Worm (Caenorhabditis elegans) whole organism, L1 larva: Measurements from ENCODE around the gene swd-2.1.
A peak's percentile ranks its signal among the peaks of the same experiment; 100 is the strongest.

Experiments used
- C04F5.9 ChIP-seq: sonication (generic microtip); optimal IDR thresholded peaks from 2 replicates; lab custom pipeline; 2016; ENCODE audit warnings: missing genetic modification characterization, missing compliant biosample characterization
- F16B12.6 ChIP-seq: fragments of 150-350 bp; optimal IDR thresholded peaks from 2 replicates; lab custom pipeline; 2014; ENCODE audit warnings: missing biosample characterization, missing genetic modification characterization
- Y116A8C.19 ChIP-seq: sonication (generic microtip); optimal IDR thresholded peaks from 2 replicates; lab custom pipeline; 2016; ENCODE audit warnings: missing compliant biosample characterization, missing genetic modification characterization, borderline replicate concordance
- aha-1 ChIP-seq: fragments of 150-350 bp; optimal IDR thresholded peaks from 2 replicates; lab custom pipeline; 2014; ENCODE audit warnings: missing biosample characterization, missing genetic modification characterization
- aly-2 ChIP-seq: fragments of 150-350 bp; optimal IDR thresholded peaks from 2 replicates; lab custom pipeline; 2014; ENCODE audit warnings: missing biosample characterization, missing genetic modification characterization
- blmp-1 ChIP-seq: fragments of 150-350 bp; optimal IDR thresholded peaks from 2 replicates; lab custom pipeline; 2014; ENCODE audit warnings: missing biosample characterization, missing genetic modification characterization
- ceh-63 ChIP-seq: fragments of 200-800 bp; sonication (Bioruptor generic); optimal IDR thresholded peaks from 2 replicates; lab custom pipeline; 2018; ENCODE audit warnings: mild to moderate bottlenecking, missing genetic modification characterization, missing compliant biosample characterization
- ceh-82 ChIP-seq, 3 experiments: fragments of 150-350 bp in 1 of 3; sonication (generic microtip) in 2 of 3; optimal IDR thresholded peaks; 2 replicates each; lab custom pipeline; 2014 to 2017; ENCODE audit warnings: missing biosample characterization in 3 of 3, missing genetic modification characterization in 3 of 3
- ces-1 ChIP-seq: fragments of 150-350 bp; optimal IDR thresholded peaks from 2 replicates; lab custom pipeline; 2014; ENCODE audit warnings: missing biosample characterization, missing genetic modification reagents, missing genetic modification characterization
- efl-1 ChIP-seq, 4 experiments: fragments of 150-350 bp; optimal IDR thresholded peaks in 3 of 4; peaks in 1 of 4; 1 replicate in 1 of 4; 2 replicates in 3 of 4; lab custom pipeline; 2014; ENCODE audit warnings: missing biosample characterization in 2 of 4, missing genetic modification characterization in 2 of 4, missing genetic modification reagents in 2 of 4
- efl-3 ChIP-seq: fragments of 200-800 bp; sonication (Bioruptor generic); optimal IDR thresholded peaks from 2 replicates; lab custom pipeline; 2018; ENCODE audit warnings: mild to moderate bottlenecking, missing genetic modification characterization, missing compliant biosample characterization
- egl-13 ChIP-seq: sonication (generic microtip); optimal IDR thresholded peaks from 2 replicates; lab custom pipeline; 2016; ENCODE audit warnings: missing genotype, missing genetic modification reagents, missing genetic modification characterization, missing compliant biosample characterization
- elt-2 ChIP-seq: sonication (generic microtip); optimal IDR thresholded peaks from 2 replicates; lab custom pipeline; 2016; ENCODE audit warnings: missing genetic modification characterization, mild to moderate bottlenecking, inconsistent platforms, missing compliant biosample characterization, missing genetic modification reagents
- elt-3 ChIP-seq, 6 experiments: fragments of 150-350 bp in 1 of 6; sonication (generic microtip); optimal IDR thresholded peaks; 2 replicates each; lab custom pipeline; 2017 to 2018; ENCODE audit warnings: missing biosample characterization in 6 of 6, missing genetic modification characterization in 6 of 6, inconsistent platforms in 1 of 6
- fkh-10 ChIP-seq: sonication (generic microtip); optimal IDR thresholded peaks from 2 replicates; lab custom pipeline; 2017; ENCODE audit warnings: missing biosample characterization, missing genetic modification reagents, missing genetic modification characterization
- fkh-8 ChIP-seq: sonication (generic microtip); optimal IDR thresholded peaks from 2 replicates; lab custom pipeline; 2016; ENCODE audit warnings: mild to moderate bottlenecking, missing genetic modification characterization, missing compliant biosample characterization
- grh-1 ChIP-seq: fragments of 200-800 bp; sonication (Bioruptor generic); IDR thresholded peaks from 2 replicates; pipeline ENCODE4 v1.3.6; 2022; ENCODE audit warnings: missing genetic modification reagents, missing genetic modification characterization, missing compliant biosample characterization
- hlh-4 ChIP-seq: sonication (generic microtip); optimal IDR thresholded peaks from 2 replicates; lab custom pipeline; 2016; ENCODE audit warnings: mild to moderate bottlenecking, missing genetic modification characterization, missing compliant biosample characterization
- hpl-2 ChIP-seq: fragments of 150-350 bp; optimal IDR thresholded peaks from 2 replicates; lab custom pipeline; 2014; ENCODE audit warnings: missing biosample characterization, missing genetic modification reagents, missing genetic modification characterization
- jun-1 ChIP-seq: fragments of 150-350 bp; optimal IDR thresholded peaks from 2 replicates; lab custom pipeline; 2014; ENCODE audit warnings: missing biosample characterization, missing genetic modification reagents, missing genetic modification characterization
- lin-15B ChIP-seq: fragments of 150-350 bp; sonication (generic microtip); optimal IDR thresholded peaks from 3 replicates; lab custom pipeline; 2014; ENCODE audit warnings: missing biosample characterization, missing genetic modification characterization
- lin-35 ChIP-seq, 2 experiments: fragments of 150-350 bp; optimal IDR thresholded peaks; 2 replicates each; lab custom pipeline; 2014; ENCODE audit warnings: missing biosample characterization in 2 of 2, missing genetic modification characterization in 2 of 2, missing genetic modification reagents in 2 of 2
- lir-3 ChIP-seq: sonication (generic microtip); optimal IDR thresholded peaks from 2 replicates; lab custom pipeline; 2016; ENCODE audit warnings: mild to moderate bottlenecking, missing genetic modification characterization, moderate library complexity, missing compliant biosample characterization; ENCODE audit not compliant: poor library complexity
- lsy-2 ChIP-seq, 2 experiments: fragments of 150-350 bp; optimal IDR thresholded peaks; 2 replicates each; lab custom pipeline; 2014; ENCODE audit warnings: missing biosample characterization in 2 of 2, missing genetic modification characterization in 2 of 2
- mab-9 ChIP-seq: fragments of 200-800 bp; sonication (Bioruptor generic); IDR thresholded peaks from 2 replicates; pipeline ENCODE4 v1.3.6; 2022; ENCODE audit warnings: missing genetic modification reagents, missing genetic modification characterization, missing compliant biosample characterization
- mdl-1 ChIP-seq, 2 experiments: fragments of 150-350 bp; optimal IDR thresholded peaks; 2 replicates each; lab custom pipeline; 2014 to 2017; ENCODE audit warnings: missing biosample characterization in 2 of 2, missing genetic modification characterization in 2 of 2, inconsistent platforms in 1 of 2
- nhr-12 ChIP-seq: sonication (generic microtip); optimal IDR thresholded peaks from 2 replicates; lab custom pipeline; 2017; ENCODE audit warnings: missing biosample characterization, missing genetic modification characterization
- nhr-19 ChIP-seq: fragments of 200-800 bp; sonication (Bioruptor generic); conservative IDR thresholded peaks from 2 replicates; pipeline ENCODE4 v1.3.6; 2022; ENCODE audit warnings: missing genetic modification characterization, missing compliant biosample characterization
- nhr-20 ChIP-seq: sonication (generic microtip); optimal IDR thresholded peaks from 2 replicates; lab custom pipeline; 2016; ENCODE audit warnings: mild to moderate bottlenecking, missing genetic modification characterization, missing compliant biosample characterization
- nhr-28 ChIP-seq: fragments of 150-350 bp; optimal IDR thresholded peaks from 2 replicates; lab custom pipeline; 2014; ENCODE audit warnings: missing biosample characterization, missing genetic modification characterization
- nhr-76 ChIP-seq: sonication (generic microtip); optimal IDR thresholded peaks from 2 replicates; lab custom pipeline; 2017; ENCODE audit warnings: missing biosample characterization, missing genetic modification characterization
- nhr-84 ChIP-seq: sonication (generic microtip); optimal IDR thresholded peaks from 2 replicates; lab custom pipeline; 2017; ENCODE audit warnings: missing biosample characterization, missing genetic modification characterization
- nhr-90 ChIP-seq: sonication (generic microtip); optimal IDR thresholded peaks from 2 replicates; lab custom pipeline; 2016; ENCODE audit warnings: mild to moderate bottlenecking, missing genetic modification characterization, missing compliant biosample characterization; ENCODE audit not compliant: poor library complexity
- pax-3 ChIP-seq: fragments of 200-800 bp; sonication (Bioruptor generic); optimal IDR thresholded peaks from 2 replicates; lab custom pipeline; 2018; ENCODE audit warnings: mild to moderate bottlenecking, missing genetic modification characterization, moderate library complexity, missing compliant biosample characterization
- pqm-1 ChIP-seq: sonication (generic microtip); optimal IDR thresholded peaks from 3 replicates; lab custom pipeline; 2017; ENCODE audit warnings: missing biosample characterization, missing genetic modification characterization
- rnt-1 ChIP-seq: sonication (generic microtip); optimal IDR thresholded peaks from 2 replicates; lab custom pipeline; 2016; ENCODE audit warnings: mild to moderate bottlenecking, missing genetic modification characterization, moderate library complexity, missing compliant biosample characterization
- sptf-1 ChIP-seq: fragments of 150-350 bp; optimal IDR thresholded peaks from 2 replicates; lab custom pipeline; 2014; ENCODE audit warnings: missing biosample characterization, missing genetic modification characterization
- swsn-7 ChIP-seq: sonication (generic microtip); optimal IDR thresholded peaks from 2 replicates; lab custom pipeline; 2016; ENCODE audit warnings: missing genetic modification characterization, missing compliant biosample characterization
- tbx-2 ChIP-seq: sonication (generic microtip); optimal IDR thresholded peaks from 2 replicates; lab custom pipeline; 2016; ENCODE audit warnings: missing genetic modification characterization, missing compliant biosample characterization
- tlp-1 ChIP-seq: fragments of 150-350 bp; optimal IDR thresholded peaks from 2 replicates; lab custom pipeline; 2014; ENCODE audit warnings: missing biosample characterization, missing genetic modification characterization
- unc-30 ChIP-seq: sonication (generic microtip); optimal IDR thresholded peaks from 2 replicates; lab custom pipeline; 2017; ENCODE audit warnings: missing biosample characterization, missing genetic modification characterization
- unc-86 ChIP-seq: sonication (generic microtip); optimal IDR thresholded peaks from 2 replicates; lab custom pipeline; 2016; ENCODE audit warnings: missing genetic modification characterization, missing compliant biosample characterization
- unc-98 ChIP-seq: fragments of 200-800 bp; sonication (Bioruptor generic); IDR thresholded peaks from 2 replicates; pipeline ENCODE4 v1.3.6; 2022; ENCODE audit warnings: missing genetic modification characterization, missing compliant biosample characterization
- vab-15 ChIP-seq: sonication (generic microtip); optimal IDR thresholded peaks from 2 replicates; lab custom pipeline; 2017; ENCODE audit warnings: missing genotype, mild to moderate bottlenecking, missing genetic modification characterization, missing compliant biosample characterization
- xbp-1 ChIP-seq: sonication (generic microtip); optimal IDR thresholded peaks from 2 replicates; lab custom pipeline; 2016; ENCODE audit warnings: missing genetic modification characterization, missing compliant biosample characterization
- zip-4 ChIP-seq: fragments of 200-800 bp; sonication (Bioruptor generic); optimal IDR thresholded peaks from 2 replicates; lab custom pipeline; 2018; ENCODE audit warnings: mild to moderate bottlenecking, missing genetic modification characterization, moderate library complexity, missing compliant biosample characterization
- ztf-11 ChIP-seq, 2 experiments: sonication (generic microtip); optimal IDR thresholded peaks; 2 replicates each; lab custom pipeline; 2016 to 2017; ENCODE audit warnings: missing genetic modification characterization in 2 of 2, missing biosample characterization in 1 of 2, missing compliant biosample characterization in 1 of 2

The swd-2.1 gene

ce11 chrIV:7816402-7817102, 40.7 kb downstream of the swd-2.1 start (continued):
- TF ChIP-seq nhr-20 (tag; lab: Kevin White, UChicago) (peak; percentile 41), tbx-2 (tag; lab: Kevin White, UChicago) (peak; percentile 51), hlh-4 (tag; lab: Kevin White, UChicago) (no peak), swsn-7 (tag; lab: Kevin White, UChicago) (peak; percentile 53), rnt-1 (tag; lab: Kevin White, UChicago) (peak; percentile 86), aly-2 (no peak), nhr-28 (tag; lab: Kevin White, UChicago) (no peak), lir-3 (tag; lab: Kevin White, UChicago) (peak; percentile 73), hpl-2 (no peak), nhr-76 (tag; lab: Kevin White, UChicago) (no peak), blmp-1 (tag; lab: Kevin White, UChicago) (peak; percentile 28), C04F5.9 (tag; lab: Kevin White, UChicago) (peak; percentile 40), egl-13 (tag; lab: Kevin White, UChicago) (peak; percentile 35), ceh-63 (GFP tag; lab: Kevin White, UChicago) (no peak), aha-1 (tag; lab: Kevin White, UChicago) (no peak), nhr-84 (tag; lab: Kevin White, UChicago) (no peak), pax-3 (tag; lab: Kevin White, UChicago) (peak; percentile 53), nhr-19 (GFP tag; lab: Robert Waterston, UW) (peak; percentile 44), efl-1 (optimal IDR thresholded peaks at IDR 0.05; lab: Kevin White, UChicago) (peak; percentile 53 to 89), efl-1 (GFP tag; optimal IDR thresholded peaks at IDR 0.05 in 1 of 2; lab: Kevin White, UChicago) (peak; percentile 87 to 99), lsy-2 (tag; optimal IDR thresholded peaks at IDR 0.05; lab: Kevin White, UChicago) (peak; percentile 10 to 53), xbp-1 (tag; lab: Kevin White, UChicago) (peak; percentile 49), sptf-1 (no peak), unc-30 (no peak), mdl-1 (tag; optimal IDR thresholded peaks at IDR 0.05; lab: Kevin White, UChicago) (no peak)

DNA sequence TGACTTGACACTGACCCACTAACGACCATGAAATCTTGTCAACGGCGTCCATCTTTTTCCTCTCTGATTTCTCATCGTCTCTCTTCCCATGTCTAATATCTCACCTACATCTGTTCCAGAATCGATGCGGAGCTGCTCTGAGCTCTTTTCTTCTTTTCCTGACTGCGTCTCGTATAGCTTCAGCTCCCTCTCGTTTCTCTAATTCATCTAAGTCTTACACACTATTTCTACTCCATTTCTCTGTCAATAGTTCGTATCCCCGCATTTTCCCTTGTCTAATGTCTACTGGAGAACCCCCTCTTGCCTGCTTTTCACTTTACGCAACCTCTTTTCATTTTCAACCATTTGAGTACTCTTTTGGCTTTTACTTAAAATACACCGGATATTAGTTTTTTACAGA, 42.0 kb downstream of the swd-2.1 start, which contains the start of gene ric-3:
Gene ric-3, plus strand, starts transcription at position 400 of the 400 bp plus-strand sequence.
- TF ChIP-seq grh-1, result no peak
- TF ChIP-seq jun-1 (tag; lab: Kevin White, UChicago), result peak; percentile 54
- TF ChIP-seq F16B12.6, result no peak
- TF ChIP-seq lin-15B (tag; lab: Kevin White, UChicago), result no peak
- peak; percentile 57 to 76 for TF ChIP-seq lsy-2 (tag; optimal IDR thresholded peaks at IDR 0.05; lab: Kevin White, UChicago)
- TF ChIP-seq nhr-90 (tag; lab: Kevin White, UChicago), result no peak
- no peak for TF ChIP-seq nhr-12
- no peak for TF ChIP-seq zip-4
- peak; percentile 31 for TF ChIP-seq lir-3 (tag; lab: Kevin White, UChicago)
- TF ChIP-seq ztf-11 (tag; optimal IDR thresholded peaks at IDR 0.05; lab: Kevin White, UChicago), result no peak
- TF ChIP-seq C04F5.9 (tag; lab: Kevin White, UChicago), result no peak
- no peak for TF ChIP-seq nhr-76 (tag; lab: Kevin White, UChicago)
- TF ChIP-seq egl-13 (tag; lab: Kevin White, UChicago), result peak; percentile 71
- no peak for TF ChIP-seq ces-1 (GFP tag; lab: Kevin White, UChicago)
- TF ChIP-seq hpl-2, result no peak
- TF ChIP-seq vab-15 (tag; lab: Kevin White, UChicago), result no peak
- TF ChIP-seq fkh-10 (GFP tag; lab: Kevin White, UChicago), result peak; percentile 47
- TF ChIP-seq swsn-7 (tag; lab: Kevin White, UChicago), result peak; percentile 73
- no peak for TF ChIP-seq nhr-28 (tag; lab: Kevin White, UChicago)
- TF ChIP-seq pax-3 (tag; lab: Kevin White, UChicago), result peak; percentile 42
- TF ChIP-seq tbx-2 (tag; lab: Kevin White, UChicago), result peak; percentile 72
- TF ChIP-seq unc-86 (tag; lab: Kevin White, UChicago), result peak; percentile 76
- no peak for TF ChIP-seq sptf-1
- TF ChIP-seq fkh-8 (tag; lab: Kevin White, UChicago), result peak; percentile 84
- no peak for TF ChIP-seq tlp-1 (tag; lab: Kevin White, UChicago)
- TF ChIP-seq aly-2, result peak; percentile 57
- TF ChIP-seq Y116A8C.19 (tag; lab: Kevin White, UChicago), result no peak
- TF ChIP-seq nhr-19 (GFP tag; lab: Robert Waterston, UW), result peak; percentile 63
- TF ChIP-seq elt-2 (tag; lab: Kevin White, UChicago), result no peak
- TF ChIP-seq elt-3 (tag; optimal IDR thresholded peaks at IDR 0.05; lab: Kevin White, UChicago), result no peak
- no peak for TF ChIP-seq pqm-1 (tag; lab: Kevin White, UChicago)
- peak; percentile 45 to 63 (median 50) for TF ChIP-seq ceh-82 (tag; optimal IDR thresholded peaks at IDR 0.05; lab: Kevin White, UChicago)
- no peak for TF ChIP-seq efl-3 (GFP tag; lab: Kevin White, UChicago)
- no peak for TF ChIP-seq unc-30
- TF ChIP-seq lin-35 (GFP tag; optimal IDR thresholded peaks at IDR 0.05; lab: Kevin White, UChicago), result peak in 1 of 2 experiments; percentile 65
- no peak for TF ChIP-seq unc-98 (GFP tag; lab: Robert Waterston, UW)
- TF ChIP-seq mab-9 (GFP tag; lab: Robert Waterston, UW), result no peak
